Worm (Caenorhabditis elegans) whole organism, young adult: ENCODE data around the gene H20E11.3.
"Not testable (repeated sequence)": the region's sequence is repeated elsewhere in the genome, so short reads cannot be mapped to it uniquely, and the experiment has no call there.

Experiments used
- D2030.7 ChIP-seq: fragments of 200-800 bp; sonication (Bioruptor generic); IDR thresholded peaks from 2 replicates; pipeline ENCODE4 v1.3.6; 2022; ENCODE audit warnings: missing genetic modification reagents, missing genetic modification characterization, missing compliant biosample characterization
- F10E7.11 ChIP-seq: sonication (generic microtip); optimal IDR thresholded peaks from 2 replicates; lab custom pipeline; 2017; ENCODE audit warnings: mild to moderate bottlenecking, missing genetic modification characterization, moderate library complexity, missing compliant biosample characterization
- F37B4.10 ChIP-seq: fragments of 200-800 bp; sonication (Bioruptor generic); IDR thresholded peaks from 2 replicates; pipeline ENCODE4 v1.3.6; 2022; ENCODE audit warnings: missing genetic modification characterization, missing compliant biosample characterization
- F57C9.4 ChIP-seq: sonication (generic microtip); optimal IDR thresholded peaks from 2 replicates; lab custom pipeline; 2017; ENCODE audit warnings: mild to moderate bottlenecking, missing genetic modification characterization, missing compliant biosample characterization
- K12H6.12 ChIP-seq: fragments of 200-800 bp; sonication (Bioruptor generic); optimal IDR thresholded peaks from 2 replicates; lab custom pipeline; 2018; ENCODE audit warnings: mild to moderate bottlenecking, missing genetic modification characterization, missing compliant biosample characterization
- aptf-2 ChIP-seq: fragments of 200-800 bp; sonication (Bioruptor generic); conservative IDR thresholded peaks from 2 replicates; pipeline ENCODE4 v1.3.6; 2022; ENCODE audit warnings: missing genetic modification reagents, missing genetic modification characterization, missing compliant biosample characterization
- attf-3 ChIP-seq: fragments of 200-800 bp; sonication (Bioruptor generic); conservative IDR thresholded peaks from 2 replicates; pipeline ENCODE4 v1.3.6; 2022; ENCODE audit warnings: missing genetic modification reagents, missing genetic modification characterization, missing compliant biosample characterization
- bed-1 ChIP-seq: fragments of 200-800 bp; sonication (Bioruptor generic); IDR thresholded peaks from 2 replicates; pipeline ENCODE4 v1.3.6; 2022; ENCODE audit warnings: missing genetic modification reagents, missing genetic modification characterization, missing compliant biosample characterization
- bed-2 ChIP-seq: fragments of 200-800 bp; sonication (Bioruptor generic); IDR thresholded peaks from 2 replicates; pipeline ENCODE4 v1.3.6; 2022; ENCODE audit warnings: missing genetic modification reagents, missing genetic modification characterization, missing compliant biosample characterization
- ccch-3 ChIP-seq: fragments of 200-800 bp; sonication (Bioruptor generic); optimal IDR thresholded peaks from 2 replicates; lab custom pipeline; 2018; ENCODE audit warnings: mild to moderate bottlenecking, missing genetic modification characterization, missing compliant biosample characterization
- cebp-1 ChIP-seq, 2 experiments: fragments of 200-800 bp in 1 of 2; sonication (Bioruptor generic) in 1 of 2; sonication (generic microtip) in 1 of 2; IDR thresholded peaks in 1 of 2; optimal IDR thresholded peaks in 1 of 2; 2 replicates each; pipeline versions ENCODE4 v1.3.6 to Lab custom; 2017 to 2022; ENCODE audit warnings: missing compliant biosample characterization in 2 of 2, missing genetic modification characterization in 2 of 2, mild to moderate bottlenecking in 1 of 2, missing genetic modification reagents in 1 of 2, moderate library complexity in 1 of 2
- cebp-2 ChIP-seq: fragments of 200-800 bp; sonication (Bioruptor generic); IDR thresholded peaks from 2 replicates; pipeline ENCODE4 v1.3.6; 2022; ENCODE audit warnings: missing genetic modification characterization, missing compliant biosample characterization
- ceh-100 ChIP-seq: fragments of 200-800 bp; sonication (Bioruptor generic); IDR thresholded peaks from 2 replicates; pipeline ENCODE4 v1.3.6; 2022; ENCODE audit warnings: missing genetic modification reagents, missing genetic modification characterization, missing compliant biosample characterization
- ceh-91 ChIP-seq: fragments of 200-800 bp; sonication (Bioruptor generic); IDR thresholded peaks from 2 replicates; pipeline ENCODE4 v1.3.6; 2022; ENCODE audit warnings: missing genetic modification reagents, missing genetic modification characterization, missing compliant biosample characterization
- chd-7 ChIP-seq: sonication (generic microtip); optimal IDR thresholded peaks from 2 replicates; lab custom pipeline; 2016; ENCODE audit warnings: mild to moderate bottlenecking, missing genetic modification characterization, moderate library complexity, missing compliant biosample characterization
- hmg-20 ChIP-seq: fragments of 200-800 bp; sonication (Bioruptor generic); IDR thresholded peaks from 2 replicates; pipeline ENCODE4 v1.3.6; 2022; ENCODE audit warnings: missing genetic modification reagents, missing genetic modification characterization, missing compliant biosample characterization
- hrde-1 ChIP-seq: sonication (generic microtip); optimal IDR thresholded peaks from 2 replicates; lab custom pipeline; 2016; ENCODE audit warnings: missing genetic modification characterization, mild to moderate bottlenecking, missing compliant biosample characterization, moderate library complexity, missing genotype, missing genetic modification reagents, borderline replicate concordance
- lin-26 ChIP-seq: fragments of 200-800 bp; sonication (Bioruptor generic); IDR thresholded peaks from 2 replicates; pipeline ENCODE4 v1.3.6; 2022; ENCODE audit warnings: missing genetic modification reagents, missing genetic modification characterization, missing compliant biosample characterization
- lsl-1 ChIP-seq: fragments of 200-800 bp; sonication (Bioruptor generic); optimal IDR thresholded peaks from 2 replicates; lab custom pipeline; 2018; ENCODE audit warnings: mild to moderate bottlenecking, missing genetic modification characterization, moderate library complexity, missing compliant biosample characterization
- mes-4 ChIP-seq: sonication (generic microtip); optimal IDR thresholded peaks from 2 replicates; lab custom pipeline; 2016; ENCODE audit warnings: missing genotype, missing genetic modification characterization, missing compliant biosample characterization
- mxl-1 ChIP-seq: sonication (generic microtip); optimal IDR thresholded peaks from 2 replicates; lab custom pipeline; 2016; ENCODE audit warnings: missing genetic modification characterization, missing compliant biosample characterization
- nfyb-1 ChIP-seq: fragments of 200-800 bp; sonication (Bioruptor generic); IDR thresholded peaks from 2 replicates; pipeline ENCODE4 v1.3.6; 2022; ENCODE audit warnings: missing genetic modification reagents, missing genetic modification characterization, missing compliant biosample characterization
- nhr-120 ChIP-seq: fragments of 200-800 bp; sonication (Bioruptor generic); IDR thresholded peaks from 2 replicates; pipeline ENCODE4 v1.3.6; 2022; ENCODE audit warnings: missing genetic modification characterization, missing compliant biosample characterization
- nhr-80 ChIP-seq: sonication (generic microtip); optimal IDR thresholded peaks from 2 replicates; lab custom pipeline; 2016; ENCODE audit warnings: missing genetic modification characterization, missing compliant biosample characterization
- sdz-38 ChIP-seq: sonication (generic microtip); optimal IDR thresholded peaks from 2 replicates; lab custom pipeline; 2016; ENCODE audit warnings: missing genotype, missing genetic modification characterization, missing compliant biosample characterization
- snpc-1.3 ChIP-seq: sonication (generic microtip); optimal IDR thresholded peaks from 2 replicates; lab custom pipeline; 2017; ENCODE audit warnings: missing genetic modification characterization, mild to moderate bottlenecking, missing compliant biosample characterization, antibody characterized with exemption, moderate library complexity, missing genotype, missing genetic modification reagents; ENCODE audit not compliant: insufficient read depth
- tlf-1 ChIP-seq: fragments of 200-800 bp; sonication (Bioruptor generic); optimal IDR thresholded peaks from 2 replicates; lab custom pipeline; 2018; ENCODE audit warnings: mild to moderate bottlenecking, missing genetic modification characterization, missing compliant biosample characterization
- unc-130 ChIP-seq: sonication (generic microtip); optimal IDR thresholded peaks from 2 replicates; lab custom pipeline; 2016; ENCODE audit warnings: missing genetic modification reagents, missing genetic modification characterization, missing compliant biosample characterization
- zim-3 ChIP-seq: sonication (generic microtip); optimal IDR thresholded peaks from 2 replicates; lab custom pipeline; 2017; ENCODE audit warnings: mild to moderate bottlenecking, missing genetic modification characterization, moderate library complexity, missing compliant biosample characterization
- ztf-22 ChIP-seq: fragments of 200-800 bp; sonication (Bioruptor generic); optimal IDR thresholded peaks from 2 replicates; lab custom pipeline; 2018; ENCODE audit warnings: mild to moderate bottlenecking, missing genetic modification characterization, moderate library complexity, missing compliant biosample characterization

Gene H20E11.3

ce11 chrIV:6811808-6812207 lies 12.8 kb upstream of the H20E11.3 start, which contains the start of gene ceh-48:
Gene ceh-48, plus strand, starts transcription at chrIV:6812108.
- TF ChIP-seq bed-1: no peak
- no peak for TF ChIP-seq mxl-1
- TF ChIP-seq ccch-3 (GFP tag; lab: Kevin White, UChicago): no peak
- no peak for TF ChIP-seq attf-3 (GFP tag; lab: Robert Waterston, UW)
- TF ChIP-seq hmg-20 (GFP tag; lab: Robert Waterston, UW): no peak
- TF ChIP-seq D2030.7 (GFP tag; lab: Robert Waterston, UW): no peak

DNA sequence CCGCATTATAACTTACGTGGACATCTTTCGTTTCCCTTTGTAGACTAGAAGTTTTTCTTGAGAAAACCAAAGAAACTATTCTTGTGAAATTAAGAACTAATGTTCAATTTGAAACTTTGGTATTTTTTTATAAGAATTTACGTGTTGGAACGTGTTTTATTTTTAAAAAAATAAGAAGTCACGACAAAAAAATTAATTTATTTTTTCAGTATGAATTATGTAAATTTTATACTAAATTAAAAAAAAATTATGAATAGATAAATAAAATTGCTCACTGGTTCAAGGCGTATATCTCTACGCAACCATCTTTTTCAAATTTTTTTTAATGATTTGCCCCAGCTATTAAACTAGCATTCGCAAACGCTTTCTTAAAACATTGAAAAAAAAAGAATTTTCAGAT lies 7.1 kb upstream of the H20E11.3 start, which contains the start of gene C17H12.5:
C17H12.5 (minus strand) TSS at position 101 of the 400 bp plus-strand sequence.
- TF ChIP-seq mes-4 (tag; lab: Kevin White, UChicago): no peak
- TF ChIP-seq F37B4.10 (GFP tag; lab: Robert Waterston, UW): no peak
- TF ChIP-seq lin-26: no peak
- no peak for TF ChIP-seq unc-130 (GFP tag; lab: Kevin White, UChicago)
- no peak for TF ChIP-seq F57C9.4
- TF ChIP-seq nfyb-1: no peak
- no peak for TF ChIP-seq lsl-1
- TF ChIP-seq zim-3: no peak
- TF ChIP-seq F10E7.11 (tag; lab: Kevin White, UChicago): no peak
- no peak for TF ChIP-seq ztf-22 (GFP tag; lab: Kevin White, UChicago)
- TF ChIP-seq sdz-38 (tag; lab: Kevin White, UChicago): no peak

DNA sequence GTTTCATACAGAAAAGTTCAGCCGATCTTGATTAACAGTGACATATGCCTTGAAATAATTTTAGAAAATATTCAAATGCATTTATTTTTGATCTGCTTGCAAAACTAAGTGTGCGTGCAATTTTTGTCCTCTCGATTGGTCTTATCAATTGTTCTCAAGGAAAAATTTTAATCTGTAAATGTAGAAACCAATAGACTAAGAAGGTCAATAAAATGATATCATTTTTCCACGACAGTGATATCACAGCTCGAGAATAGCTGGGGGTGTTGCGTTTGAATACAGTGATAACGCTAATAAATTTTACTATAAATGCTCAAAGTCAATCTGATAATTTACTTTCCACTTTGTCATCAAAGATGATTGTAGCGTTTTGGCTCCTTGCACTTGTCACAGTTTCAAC lies 6.2 kb upstream of the H20E11.3 start, which contains the start of gene C17H12.8:
C17H12.8 (plus strand) TSS at position 335 of the 400 bp plus-strand sequence.
- TF ChIP-seq nhr-80 (tag; lab: Kevin White, UChicago) (peak; percentile 37), tlf-1 (GFP tag; lab: Kevin White, UChicago) (no peak)

ce11 chrIV:6821709-6822108 lies 2.9 kb upstream of the H20E11.3 start:
- TF ChIP-seq nhr-120: no peak
- TF ChIP-seq ceh-100 (GFP tag; lab: Robert Waterston, UW): no peak

DNA sequence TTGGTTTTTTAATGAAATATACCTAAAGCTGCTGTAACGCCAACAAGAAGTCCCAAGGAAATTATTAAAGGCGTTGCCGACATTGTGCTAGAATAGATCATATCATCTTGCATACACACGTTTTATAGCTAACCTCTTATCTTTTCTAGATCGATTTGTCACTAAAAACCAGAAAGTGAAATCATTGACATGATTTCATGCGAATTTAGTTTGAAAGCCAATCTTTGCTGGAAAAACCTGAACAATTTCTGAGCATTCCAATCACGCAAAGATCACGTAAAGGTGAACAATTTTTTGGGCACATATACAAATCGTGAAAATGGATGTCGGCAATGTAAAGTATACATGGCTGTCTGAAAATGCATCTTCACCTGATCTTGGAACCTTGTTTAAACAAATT lies 2.2 kb upstream of the H20E11.3 start, which contains the start of gene C17H12.6:
C17H12.6 (minus strand) TSS at position 101 of the 400 bp plus-strand sequence.
- TF ChIP-seq K12H6.12 (no peak), bed-2 (GFP tag; lab: Robert Waterston, UW) (no peak), chd-7 (tag; lab: Kevin White, UChicago) (no peak), snpc-1.3 (no peak), cebp-2 (GFP tag; lab: Robert Waterston, UW) (no peak), aptf-2 (no peak), zim-3 (no peak), ceh-91 (GFP tag; lab: Robert Waterston, UW) (no peak), attf-3 (GFP tag; lab: Robert Waterston, UW) (no peak)

- TF ChIP-seq chd-7 (tag; lab: Kevin White, UChicago); hrde-1; cebp-1 (GFP tag; IDR thresholded peaks at IDR 0.05; lab: Robert Waterston, UW); cebp-1 (tag; optimal IDR thresholded peaks at IDR 0.05; lab: Kevin White, UChicago): not testable (repeated sequence)
Observed at ce11 chrIV:6827477-6827876, 2.9 kb downstream of the H20E11.3 start, which contains the start of gene H20E11.2. Gene H20E11.2, plus strand, starts transcription at chrIV:6827777.
